Worm (Caenorhabditis elegans) whole organism, L1 larva: ENCODE measurements around the gene nhr-213.

ENCODE experiments used
- ama-1 ChIP-seq: fragments of 150-350 bp; optimal IDR thresholded peaks from 2 replicates; lab custom pipeline; 2014
- blmp-1 ChIP-seq: fragments of 150-350 bp; optimal IDR thresholded peaks from 2 replicates; lab custom pipeline; 2014; ENCODE audit warnings: missing biosample characterization, missing genetic modification characterization
- ceh-88 ChIP-seq: fragments of 200-800 bp; sonication (Bioruptor generic); IDR thresholded peaks from 2 replicates; pipeline ENCODE4 v1.3.6; 2022; ENCODE audit warnings: missing genetic modification characterization, missing compliant biosample characterization
- lsy-2 ChIP-seq, 2 experiments: fragments of 150-350 bp; optimal IDR thresholded peaks; 2 replicates each; lab custom pipeline; 2014; ENCODE audit warnings: missing biosample characterization in 2 of 2, missing genetic modification characterization in 2 of 2
- pqm-1 ChIP-seq: sonication (generic microtip); optimal IDR thresholded peaks from 3 replicates; lab custom pipeline; 2017; ENCODE audit warnings: missing biosample characterization, missing genetic modification characterization
- rnt-1 ChIP-seq: sonication (generic microtip); optimal IDR thresholded peaks from 2 replicates; lab custom pipeline; 2016; ENCODE audit warnings: mild to moderate bottlenecking, missing genetic modification characterization, moderate library complexity, missing compliant biosample characterization
- snu-23 ChIP-seq: sonication (generic microtip); optimal IDR thresholded peaks from 2 replicates; lab custom pipeline; 2016; ENCODE audit warnings: missing genetic modification characterization, missing compliant biosample characterization

DNA sequence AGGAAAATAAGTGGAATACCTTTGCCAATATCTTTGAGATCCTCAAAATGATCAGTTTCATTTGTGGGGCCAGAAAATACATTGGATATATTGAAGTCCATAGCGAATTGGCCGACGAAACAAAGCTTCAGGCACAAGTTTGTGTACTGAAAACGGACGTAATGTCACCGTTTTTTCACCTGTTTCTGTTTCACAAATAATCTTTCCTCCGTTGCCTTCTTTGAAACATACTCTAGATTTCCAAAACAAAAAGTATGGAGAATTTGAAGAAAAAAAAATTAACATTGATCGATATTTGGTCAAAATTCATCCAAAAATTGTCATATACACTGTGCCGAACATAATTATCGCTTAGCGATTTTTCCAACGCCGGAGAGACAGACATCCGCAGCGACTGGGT is 34.0 kb downstream of the nhr-213 start, which contains the start of gene srz-12:
- TF ChIP-seq blmp-1 (tag; lab: Kevin White, UChicago) = no peak
- TF ChIP-seq snu-23 (GFP tag; lab: Kevin White, UChicago) = no peak
- no peak for TF ChIP-seq pqm-1 (tag; lab: Kevin White, UChicago)
- TF ChIP-seq lsy-2 (tag; optimal IDR thresholded peaks at IDR 0.05; lab: Kevin White, UChicago) = no peak
- no peak for TF ChIP-seq ama-1 (lab: Kevin White, UChicago)
- no peak for TF ChIP-seq ceh-88 (GFP tag; lab: Robert Waterston, UW)
- TF ChIP-seq rnt-1 (tag; lab: Kevin White, UChicago) = no peak
